Fruit fly (Drosophila melanogaster) whole organism, embryonic: ENCODE measurements around the gene CG31717.

Experiments
- Bgb ChIP-seq: fragments of 200-800 bp; sonication (Bioruptor generic); IDR thresholded peaks from 2 replicates; pipeline ENCODE4 v1.3.6; 2022; ENCODE audit warnings: missing biosample characterization, missing genetic modification characterization; ENCODE audit not compliant: partially characterized antibody
- CG10462 ChIP-seq: fragments of 200-800 bp; sonication (Bioruptor generic); optimal IDR thresholded peaks from 2 replicates; lab custom pipeline; 2016; ENCODE audit warnings: missing biosample characterization, missing genetic modification characterization
- CG10543 ChIP-seq: fragments of 200-800 bp; sonication (Bioruptor generic); optimal IDR thresholded peaks from 3 replicates; lab custom pipeline; 2017; ENCODE audit warnings: missing biosample characterization, mild to moderate bottlenecking, missing genetic modification characterization, moderate library complexity
- CG10654 ChIP-seq: fragments of 200-800 bp; sonication (Bioruptor generic); optimal IDR thresholded peaks from 2 replicates; lab custom pipeline; 2016; ENCODE audit warnings: missing biosample characterization, missing genetic modification characterization
- CG13287 ChIP-seq: fragments of 200-800 bp; sonication (Bioruptor generic); IDR thresholded peaks from 2 replicates; pipeline ENCODE4 v1.3.6; 2022; ENCODE audit warnings: missing biosample characterization, missing genetic modification characterization; ENCODE audit not compliant: partially characterized antibody
- CG15269 ChIP-seq: fragments of 200-800 bp; sonication (Bioruptor generic); optimal IDR thresholded peaks from 2 replicates; lab custom pipeline; 2018; ENCODE audit warnings: missing biosample characterization, mild to moderate bottlenecking, missing genetic modification characterization, moderate library complexity
- CG15601 ChIP-seq: fragments of 200-800 bp; sonication (Bioruptor generic); optimal IDR thresholded peaks from 3 replicates; lab custom pipeline; 2019; ENCODE audit warnings: missing biosample characterization, mild to moderate bottlenecking, missing genetic modification characterization, moderate library complexity
- CG17186 ChIP-seq: fragments of 200-800 bp; sonication (Bioruptor generic); optimal IDR thresholded peaks from 3 replicates; lab custom pipeline; 2017; ENCODE audit warnings: missing biosample characterization, missing genetic modification reagents, missing genetic modification characterization
- CG17568 ChIP-seq: fragments of 200-800 bp; sonication (Bioruptor generic); optimal IDR thresholded peaks from 2 replicates; lab custom pipeline; 2018; ENCODE audit warnings: missing biosample characterization, mild to moderate bottlenecking, missing genetic modification characterization, moderate library complexity
- CG17802 ChIP-seq: fragments of 200-800 bp; sonication (Bioruptor generic); optimal IDR thresholded peaks from 2 replicates; lab custom pipeline; 2018; ENCODE audit warnings: missing biosample characterization, mild to moderate bottlenecking, missing genetic modification characterization, moderate library complexity
- CG18476 ChIP-seq: fragments of 200-800 bp; sonication (Bioruptor generic); optimal IDR thresholded peaks from 2 replicates; lab custom pipeline; 2016; ENCODE audit warnings: missing biosample characterization, mild to moderate bottlenecking, missing genetic modification characterization
- CG18619 ChIP-seq: fragments of 200-800 bp; sonication (Bioruptor generic); optimal IDR thresholded peaks from 3 replicates; lab custom pipeline; 2017; ENCODE audit warnings: missing biosample characterization, mild to moderate bottlenecking, missing genetic modification characterization
- CG18764 ChIP-seq: fragments of 200-800 bp; sonication (Bioruptor generic); optimal IDR thresholded peaks from 3 replicates; lab custom pipeline; 2016; ENCODE audit warnings: missing biosample characterization, missing genetic modification characterization
- CG2712 ChIP-seq: fragments of 200-800 bp; optimal IDR thresholded peaks from 3 replicates; lab custom pipeline; 2019; ENCODE audit warnings: missing biosample characterization, mild to moderate bottlenecking, missing genetic modification characterization, moderate library complexity
- CG30020 ChIP-seq: fragments of 200-800 bp; optimal IDR thresholded peaks from 2 replicates; lab custom pipeline; 2019; ENCODE audit warnings: missing biosample characterization, mild to moderate bottlenecking, missing genetic modification characterization, moderate library complexity
- CG34422 ChIP-seq: fragments of 200-800 bp; sonication (Bioruptor generic); IDR thresholded peaks from 3 replicates; pipeline ENCODE4 v1.3.6; 2022; ENCODE audit warnings: missing biosample characterization, missing genetic modification characterization
- CG4617 ChIP-seq: fragments of 200-800 bp; sonication (Bioruptor generic); optimal IDR thresholded peaks from 3 replicates; lab custom pipeline; 2016; ENCODE audit warnings: missing biosample characterization, missing genetic modification characterization, borderline replicate concordance
- CG5953 ChIP-seq: fragments of 200-800 bp; sonication (Bioruptor generic); IDR thresholded peaks from 2 replicates; pipeline ENCODE4 v1.3.6; 2022; ENCODE audit warnings: missing biosample characterization, missing genetic modification characterization
- CG6689 ChIP-seq: fragments of 200-800 bp; sonication (Bioruptor generic); IDR thresholded peaks from 2 replicates; pipeline ENCODE4 v1.3.6; 2022; ENCODE audit warnings: missing biosample characterization, missing genetic modification characterization
- CG6813 ChIP-seq: fragments of 200-800 bp; sonication (Bioruptor generic); optimal IDR thresholded peaks from 2 replicates; lab custom pipeline; 2017; ENCODE audit warnings: missing biosample characterization, missing genetic modification characterization, mild to moderate bottlenecking, moderate library complexity, missing genetic modification reagents
- CG8281 ChIP-seq: fragments of 200-800 bp; sonication (Bioruptor generic); optimal IDR thresholded peaks from 2 replicates; lab custom pipeline; 2018; ENCODE audit warnings: missing biosample characterization, mild to moderate bottlenecking, missing genetic modification characterization, moderate library complexity
- CG8478 ChIP-seq: fragments of >200 bp; optimal IDR thresholded peaks from 2 replicates; lab custom pipeline; 2018
- CG9727 ChIP-seq: fragments of 200-800 bp; sonication (Bioruptor generic); optimal IDR thresholded peaks from 3 replicates; lab custom pipeline; 2017; ENCODE audit warnings: missing biosample characterization, mild to moderate bottlenecking, missing genetic modification characterization
- Camta ChIP-seq: fragments of 200-800 bp; sonication (Bioruptor generic); optimal IDR thresholded peaks from 2 replicates; lab custom pipeline; 2016; ENCODE audit warnings: missing biosample characterization, missing genetic modification characterization
- Doc2 ChIP-seq: fragments of 200-800 bp; sonication (Bioruptor generic); IDR thresholded peaks from 2 replicates; pipeline ENCODE4 v1.3.6; 2022; ENCODE audit warnings: missing biosample characterization, missing genetic modification characterization
- E2f2 ChIP-seq: fragments of 200-800 bp; sonication (Bioruptor generic); IDR thresholded peaks from 2 replicates; pipeline ENCODE4 v1.3.6; 2022; ENCODE audit warnings: missing biosample characterization, missing genetic modification characterization
- Fer3 ChIP-seq: fragments of 200-800 bp; sonication (Bioruptor generic); optimal IDR thresholded peaks from 2 replicates; lab custom pipeline; 2018; ENCODE audit warnings: missing biosample characterization, mild to moderate bottlenecking, missing genetic modification characterization, moderate library complexity
- H2.0 ChIP-seq: fragments of 200-800 bp; sonication (Bioruptor generic); IDR thresholded peaks from 2 replicates; pipeline ENCODE4 v1.3.6; 2022; ENCODE audit warnings: missing biosample characterization, missing genetic modification characterization
- Hr3 ChIP-seq: fragments of 200-800 bp; sonication (Bioruptor generic); optimal IDR thresholded peaks from 3 replicates; lab custom pipeline; 2016; ENCODE audit warnings: missing biosample characterization, missing genetic modification characterization
- MESR4 ChIP-seq: fragments of 200-800 bp; sonication (Bioruptor generic); optimal IDR thresholded peaks from 2 replicates; lab custom pipeline; 2018; ENCODE audit warnings: missing biosample characterization, mild to moderate bottlenecking, missing genetic modification characterization, moderate library complexity
- Nf-YA ChIP-seq: fragments of 200-800 bp; sonication (Bioruptor generic); IDR thresholded peaks from 2 replicates; pipeline ENCODE4 v1.3.6; 2022; ENCODE audit warnings: missing biosample characterization, missing genetic modification characterization
- Scr ChIP-seq: fragments of 200-800 bp; sonication (Bioruptor generic); IDR thresholded peaks from 2 replicates; pipeline ENCODE4 v1.3.6; 2022; ENCODE audit warnings: missing biosample characterization, missing genetic modification characterization; ENCODE audit not compliant: partially characterized antibody
- Tbp ChIP-seq: fragments of >200 bp; optimal IDR thresholded peaks from 2 replicates; lab custom pipeline; 2018; ENCODE audit warnings: missing biosample characterization, missing genetic modification characterization
- ap ChIP-seq: fragments of 200-800 bp; sonication (Bioruptor generic); IDR thresholded peaks from 2 replicates; pipeline ENCODE4 v1.3.6; 2022; ENCODE audit warnings: missing biosample characterization, missing genetic modification characterization
- eve ChIP-seq, 2 experiments: fragments of >200 bp; optimal IDR thresholded peaks; 2 replicates each; lab custom pipeline; 2017; ENCODE audit warnings: missing biosample characterization in 2 of 2, missing genetic modification characterization in 2 of 2
- eyg ChIP-seq: fragments of 200-800 bp; sonication (Bioruptor generic); optimal IDR thresholded peaks from 3 replicates; lab custom pipeline; 2016; ENCODE audit warnings: missing biosample characterization, missing genetic modification characterization
- fd64A ChIP-seq: fragments of 200-800 bp; sonication (Bioruptor generic); optimal IDR thresholded peaks from 3 replicates; lab custom pipeline; 2018; ENCODE audit warnings: missing biosample characterization, mild to moderate bottlenecking, missing genetic modification characterization
- her ChIP-seq: fragments of 200-800 bp; sonication (Bioruptor generic); optimal IDR thresholded peaks from 2 replicates; lab custom pipeline; 2016; ENCODE audit warnings: missing biosample characterization, missing genetic modification characterization
- jigr1 ChIP-seq: fragments of 200-800 bp; sonication (Bioruptor generic); IDR thresholded peaks from 3 replicates; pipeline ENCODE4 v1.3.6; 2022; ENCODE audit warnings: missing biosample characterization, missing genetic modification characterization
- klu ChIP-seq: fragments of 200-800 bp; sonication (Bioruptor generic); IDR thresholded peaks from 2 replicates; pipeline ENCODE4 v1.3.6; 2022; ENCODE audit warnings: missing biosample characterization, missing genetic modification characterization
- nerfin-1 ChIP-seq: fragments of 200-800 bp; sonication (Bioruptor generic); optimal IDR thresholded peaks from 3 replicates; lab custom pipeline; 2019; ENCODE audit warnings: missing biosample characterization, mild to moderate bottlenecking, missing genetic modification characterization, moderate library complexity
- nerfin-2 ChIP-seq: fragments of 200-800 bp; sonication (Bioruptor generic); IDR thresholded peaks from 2 replicates; pipeline ENCODE4 v1.3.6; 2022; ENCODE audit warnings: missing biosample characterization, missing genetic modification characterization; ENCODE audit not compliant: partially characterized antibody
- odd ChIP-seq: fragments of 200-800 bp; sonication (Bioruptor generic); optimal IDR thresholded peaks from 2 replicates; lab custom pipeline; 2017; ENCODE audit warnings: missing biosample characterization, mild to moderate bottlenecking, missing genetic modification characterization
- phol ChIP-seq: fragments of 200-800 bp; sonication (Bioruptor generic); optimal IDR thresholded peaks from 3 replicates; lab custom pipeline; 2018; ENCODE audit warnings: missing biosample characterization, mild to moderate bottlenecking, missing genetic modification characterization, moderate library complexity
- pita ChIP-seq: fragments of 200-800 bp; sonication (Bioruptor generic); optimal IDR thresholded peaks from 2 replicates; lab custom pipeline; 2017; ENCODE audit warnings: missing biosample characterization, mild to moderate bottlenecking, missing genetic modification characterization
- psq ChIP-seq: fragments of 200-800 bp; sonication (Bioruptor generic); optimal IDR thresholded peaks from 2 replicates; lab custom pipeline; 2017; ENCODE audit warnings: missing biosample characterization, missing genetic modification characterization
- sens ChIP-seq: fragments of 200-800 bp; sonication (Bioruptor generic); peaks from one replicate; lab custom pipeline; 2016; ENCODE audit warnings: missing biosample characterization, missing genetic modification characterization
- sob ChIP-seq: fragments of 200-800 bp; sonication (Bioruptor generic); IDR thresholded peaks from 2 replicates; pipeline ENCODE4 v1.3.6; 2022; ENCODE audit warnings: missing biosample characterization, missing genetic modification characterization
- wor ChIP-seq: fragments of 200-800 bp; sonication (Bioruptor generic); IDR thresholded peaks from 2 replicates; pipeline ENCODE4 v1.3.6; 2022; ENCODE audit warnings: missing biosample characterization, missing genetic modification characterization
- yki ChIP-seq: fragments of >200 bp; optimal IDR thresholded peaks from 3 replicates; lab custom pipeline; 2018
- zen ChIP-seq: fragments of 200-800 bp; sonication (Bioruptor generic); optimal IDR thresholded peaks from 3 replicates; lab custom pipeline; 2018; ENCODE audit warnings: missing biosample characterization, mild to moderate bottlenecking, missing genetic modification characterization, moderate library complexity

The CG31717 gene

dm6 chr2L:10222550-10223231 is 27.8 kb upstream of the CG31717 start, which contains the start of gene Bcs1 (continued):
- TF ChIP-seq CG6813 (no peak), CG17568 (no peak), CG6689 (GFP tag; lab: Robert Waterston, UW) (no peak), CG4617 (peak; percentile 8), CG2712 (tag; lab: Kevin White, UChicago) (peak; percentile 19), CG30020 (peak; percentile 69), H2.0 (GFP tag; lab: Robert Waterston, UW) (no peak), odd (GFP tag; lab: Kevin White, UChicago) (no peak), phol (tag; lab: Kevin White, UChicago) (no peak), CG10543 (GFP tag; lab: Kevin White, UChicago) (no peak), CG5953 (no peak), zen (tag; lab: Kevin White, UChicago) (no peak), Scr (GFP tag; lab: Robert Waterston, UW) (no peak), pita (GFP tag; lab: Kevin White, UChicago) (no peak), klu (GFP tag; lab: Robert Waterston, UW) (no peak), CG8281 (tag; lab: Kevin White, UChicago) (no peak), CG18764 (GFP tag; lab: Kevin White, UChicago) (no peak), CG10462 (GFP tag; lab: Kevin White, UChicago) (no peak), yki (no peak), CG8478 (lab: Kevin White, UChicago) (no peak), her (GFP tag; lab: Kevin White, UChicago) (no peak), Hr3 (GFP tag; lab: Kevin White, UChicago) (no peak), Fer3 (tag; lab: Kevin White, UChicago) (no peak), Camta (GFP tag; lab: Kevin White, UChicago) (no peak), wor (GFP tag; lab: Robert Waterston, UW) (no peak), Bgb (GFP tag; lab: Robert Waterston, UW) (no peak), CG17802 (tag; lab: Kevin White, UChicago) (no peak), CG18619 (GFP tag; lab: Kevin White, UChicago) (no peak), MESR4 (peak; percentile 13), CG10654 (GFP tag; lab: Kevin White, UChicago) (no peak), CG13287 (GFP tag; lab: Robert Waterston, UW) (no peak; the same call in 1 of the 2 replicates)

DNA sequence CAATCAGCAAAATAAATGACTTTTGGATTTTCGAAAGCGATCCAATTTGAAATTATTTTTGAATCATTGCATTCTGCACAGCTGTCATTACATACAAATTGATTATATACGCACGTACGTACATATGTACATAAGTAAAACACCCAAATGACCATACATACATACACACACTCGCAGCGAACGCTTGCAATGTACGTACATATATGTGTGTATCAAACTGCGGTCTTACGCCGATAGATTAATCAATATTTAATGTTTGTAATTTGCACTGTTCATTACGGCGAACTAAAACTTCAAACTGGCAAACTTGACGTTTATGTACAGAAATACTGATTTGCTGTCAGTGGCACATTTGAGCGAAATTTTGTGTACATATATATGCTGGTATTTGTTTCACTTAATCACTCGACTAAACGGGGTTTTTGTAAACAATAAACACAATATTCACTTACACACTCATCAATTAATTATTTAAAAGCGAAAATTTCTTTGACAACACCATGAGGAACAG is 24.3 kb upstream of the CG31717 start:
- TF ChIP-seq Doc2 (no peak), sob (no peak), MESR4 (peak; percentile 67), eyg (GFP tag; lab: Kevin White, UChicago) (no peak), jigr1 (GFP tag; lab: Robert Waterston, UW) (no peak), CG15269 (tag; lab: Kevin White, UChicago) (no peak), ap (no peak), CG17186 (GFP tag; lab: Kevin White, UChicago) (no peak), Tbp (no peak), CG34422 (no peak; the same call in 2 of the 3 replicates), CG15601 (tag; lab: Kevin White, UChicago) (no peak), nerfin-2 (no peak), nerfin-1 (peak; percentile 42), fd64A (GFP tag; lab: Kevin White, UChicago) (no peak), psq (GFP tag; lab: Kevin White, UChicago) (no peak), CG18476 (GFP tag; lab: Kevin White, UChicago) (no peak), eve (GFP tag; optimal IDR thresholded peaks at IDR 0.05; lab: Kevin White, UChicago) (peak in 1 of 2 experiments; percentile 81), CG9727 (GFP tag; lab: Kevin White, UChicago) (no peak), sens (GFP tag; lab: Kevin White, UChicago) (peak; percentile 14), Nf-YA (GFP tag; lab: Robert Waterston, UW) (no peak), E2f2 (no peak)
